Fruit fly (Drosophila melanogaster) whole organism, prepupa: ENCODE measurements around the gene CG11768.

Source experiments
- Blimp-1 ChIP-seq: fragments of 200-800 bp; sonication (Bioruptor generic); optimal IDR thresholded peaks from 3 replicates; lab custom pipeline; 2017; ENCODE audit warnings: missing biosample characterization, missing genetic modification characterization, mild to moderate bottlenecking, moderate library complexity, missing genetic modification reagents
- CG10631 ChIP-seq: fragments of 200-800 bp; sonication (Bioruptor generic); optimal IDR thresholded peaks from 2 replicates; lab custom pipeline; 2016; ENCODE audit warnings: missing biosample characterization, missing genetic modification characterization
- CG10669 ChIP-seq: fragments of 200-800 bp; sonication (Bioruptor generic); optimal IDR thresholded peaks from 3 replicates; lab custom pipeline; 2018; ENCODE audit warnings: missing biosample characterization, mild to moderate bottlenecking, missing genetic modification characterization, moderate library complexity
- CG11294 ChIP-seq: fragments of 200-800 bp; sonication (Bioruptor generic); IDR thresholded peaks from 2 replicates; pipeline ENCODE4 v1.3.6; 2022; ENCODE audit warnings: missing biosample characterization, missing genetic modification characterization
- CG11902 ChIP-seq: fragments of 200-800 bp; sonication (Bioruptor generic); optimal IDR thresholded peaks from 3 replicates; lab custom pipeline; 2016; ENCODE audit warnings: missing biosample characterization, missing genetic modification characterization
- CG15336 ChIP-seq: fragments of 200-800 bp; sonication (Bioruptor generic); IDR thresholded peaks from 2 replicates; pipeline ENCODE4 v1.3.6; 2022; ENCODE audit warnings: missing biosample characterization, missing genetic modification characterization
- CG1621 ChIP-seq: fragments of 200-800 bp; sonication (Bioruptor generic); optimal IDR thresholded peaks from 3 replicates; lab custom pipeline; 2018; ENCODE audit warnings: missing biosample characterization, mild to moderate bottlenecking, missing genetic modification characterization
- CG16779 ChIP-seq: fragments of 200-800 bp; sonication (Bioruptor generic); optimal IDR thresholded peaks from 3 replicates; lab custom pipeline; 2017; ENCODE audit warnings: missing biosample characterization, mild to moderate bottlenecking, missing genetic modification characterization
- CG3032 ChIP-seq: fragments of 200-800 bp; optimal IDR thresholded peaks from 2 replicates; lab custom pipeline; 2019; ENCODE audit warnings: missing biosample characterization, mild to moderate bottlenecking, missing genetic modification characterization, moderate library complexity
- CG31627 ChIP-seq: fragments of 200-800 bp; sonication (Bioruptor generic); optimal IDR thresholded peaks from 3 replicates; lab custom pipeline; 2016; ENCODE audit warnings: missing biosample characterization, missing genetic modification characterization
- CG32006 ChIP-seq: fragments of 200-800 bp; sonication (Bioruptor generic); optimal IDR thresholded peaks from 3 replicates; lab custom pipeline; 2017; ENCODE audit warnings: missing biosample characterization, mild to moderate bottlenecking, missing genetic modification characterization
- CG34406 ChIP-seq: fragments of 200-800 bp; sonication (Bioruptor generic); optimal IDR thresholded peaks from 3 replicates; lab custom pipeline; 2016; ENCODE audit warnings: missing biosample characterization, missing genetic modification characterization
- CG4318 ChIP-seq: fragments of 200-800 bp; sonication (Bioruptor generic); optimal IDR thresholded peaks from 3 replicates; lab custom pipeline; 2017; ENCODE audit warnings: missing biosample characterization, mild to moderate bottlenecking, missing genetic modification characterization
- CG6276 ChIP-seq: fragments of 200-800 bp; sonication (Bioruptor generic); optimal IDR thresholded peaks from 2 replicates; lab custom pipeline; 2017; ENCODE audit warnings: missing biosample characterization, mild to moderate bottlenecking, missing genetic modification characterization
- CG6792 ChIP-seq: fragments of 200-800 bp; sonication (Bioruptor generic); optimal IDR thresholded peaks from 3 replicates; lab custom pipeline; 2016; ENCODE audit warnings: missing biosample characterization, missing genetic modification characterization
- CG6854 ChIP-seq: fragments of 200-800 bp; sonication (Bioruptor generic); optimal IDR thresholded peaks from 2 replicates; lab custom pipeline; 2017; ENCODE audit warnings: missing biosample characterization, mild to moderate bottlenecking, missing genetic modification characterization
- CG7368 ChIP-seq: fragments of 200-800 bp; sonication (Bioruptor generic); optimal IDR thresholded peaks from 3 replicates; lab custom pipeline; 2016; ENCODE audit warnings: missing biosample characterization, missing genetic modification characterization
- CG8119 ChIP-seq: fragments of 200-800 bp; sonication (Bioruptor generic); IDR thresholded peaks from 3 replicates; pipeline ENCODE4 v1.3.6; 2022; ENCODE audit warnings: missing biosample characterization, missing genetic modification characterization
- CG8632 ChIP-seq: fragments of 200-800 bp; sonication (Bioruptor generic); optimal IDR thresholded peaks from 3 replicates; lab custom pipeline; 2016; ENCODE audit warnings: missing biosample characterization, missing genetic modification characterization
- Eip75B ChIP-seq: fragments of 200-800 bp; sonication (Bioruptor generic); optimal IDR thresholded peaks from 3 replicates; lab custom pipeline; 2016; ENCODE audit warnings: missing biosample characterization, missing genetic modification characterization
- Eip78C ChIP-seq: fragments of 200-800 bp; sonication (Bioruptor generic); peaks from one replicate; lab custom pipeline; 2016; ENCODE audit warnings: missing biosample characterization, missing genetic modification characterization
- Eip93F ChIP-seq: fragments of 200-800 bp; sonication (Bioruptor generic); optimal IDR thresholded peaks from 2 replicates; lab custom pipeline; 2016; ENCODE audit warnings: missing biosample characterization, mild to moderate bottlenecking, missing genetic modification characterization
- Ets21C ChIP-seq: fragments of 200-800 bp; sonication (Bioruptor generic); optimal IDR thresholded peaks from 3 replicates; lab custom pipeline; 2016; ENCODE audit warnings: missing biosample characterization, missing genetic modification characterization
- Ets96B ChIP-seq: fragments of 200-800 bp; optimal IDR thresholded peaks from 2 replicates; lab custom pipeline; 2019; ENCODE audit warnings: missing biosample characterization, mild to moderate bottlenecking, missing genetic modification characterization, moderate library complexity
- Hr38 ChIP-seq: sonication (Bioruptor generic); optimal IDR thresholded peaks from 2 replicates; lab custom pipeline; 2016; ENCODE audit warnings: missing biosample characterization, missing genetic modification characterization
- Lpt ChIP-seq: fragments of 200-800 bp; sonication (Bioruptor generic); optimal IDR thresholded peaks from 3 replicates; lab custom pipeline; 2016; ENCODE audit warnings: missing biosample characterization, missing genetic modification characterization
- Sox102F ChIP-seq: fragments of 200-800 bp; sonication (Bioruptor generic); optimal IDR thresholded peaks from 2 replicates; lab custom pipeline; 2016; ENCODE audit warnings: missing biosample characterization, mild to moderate bottlenecking, missing genetic modification characterization
- Sox14 ChIP-seq: fragments of 200-800 bp; sonication (Bioruptor generic); optimal IDR thresholded peaks from 3 replicates; lab custom pipeline; 2016; ENCODE audit warnings: missing biosample characterization, missing genetic modification characterization
- Sox15 ChIP-seq: fragments of 200-800 bp; sonication (Bioruptor generic); optimal IDR thresholded peaks from 3 replicates; lab custom pipeline; 2016; ENCODE audit warnings: missing biosample characterization, missing genetic modification characterization
- achi ChIP-seq: fragments of 200-800 bp; sonication (Bioruptor generic); optimal IDR thresholded peaks from 3 replicates; lab custom pipeline; 2016; ENCODE audit warnings: missing biosample characterization, missing genetic modification characterization
- acj6 ChIP-seq: fragments of 200-800 bp; sonication (Bioruptor generic); optimal IDR thresholded peaks from 3 replicates; lab custom pipeline; 2016; ENCODE audit warnings: missing biosample characterization, missing genetic modification characterization
- cyc ChIP-seq: fragments of 200-800 bp; sonication (Bioruptor generic); optimal IDR thresholded peaks from 3 replicates; lab custom pipeline; 2016; ENCODE audit warnings: missing biosample characterization, missing genetic modification characterization
- dac ChIP-seq: fragments of 200-800 bp; sonication (Bioruptor generic); optimal IDR thresholded peaks from 2 replicates; lab custom pipeline; 2017; ENCODE audit warnings: missing biosample characterization, mild to moderate bottlenecking, missing genetic modification characterization
- esn ChIP-seq: fragments of 200-800 bp; sonication (Bioruptor generic); optimal IDR thresholded peaks from 2 replicates; lab custom pipeline; 2016; ENCODE audit warnings: missing biosample characterization, mild to moderate bottlenecking, missing genetic modification characterization, moderate library complexity
- fd59A ChIP-seq: fragments of 200-800 bp; sonication (Bioruptor generic); optimal IDR thresholded peaks from 2 replicates; lab custom pipeline; 2017; ENCODE audit warnings: missing biosample characterization, mild to moderate bottlenecking, missing genetic modification characterization, missing genetic modification reagents
- fd85E ChIP-seq: fragments of 200-800 bp; sonication (Bioruptor generic); optimal IDR thresholded peaks from 3 replicates; lab custom pipeline; 2016; ENCODE audit warnings: missing biosample characterization, missing genetic modification characterization
- fkh ChIP-seq: fragments of 200-800 bp; sonication (Bioruptor generic); optimal IDR thresholded peaks from 3 replicates; lab custom pipeline; 2017; ENCODE audit warnings: missing biosample characterization, mild to moderate bottlenecking, missing genetic modification characterization, moderate library complexity
- lz ChIP-seq: fragments of 200-800 bp; sonication (Bioruptor generic); optimal IDR thresholded peaks from 3 replicates; lab custom pipeline; 2016; ENCODE audit warnings: missing biosample characterization, missing genetic modification characterization
- net ChIP-seq: fragments of 200-800 bp; sonication (Bioruptor generic); optimal IDR thresholded peaks from 3 replicates; lab custom pipeline; 2016; ENCODE audit warnings: missing biosample characterization, missing genetic modification characterization
- salr ChIP-seq, 2 experiments: fragments of 200-800 bp; sonication (Bioruptor generic); optimal IDR thresholded peaks; 3 replicates each; lab custom pipeline; 2016 to 2018; ENCODE audit warnings: missing biosample characterization in 2 of 2, missing genetic modification characterization in 2 of 2, mild to moderate bottlenecking in 1 of 2
- spab ChIP-seq: fragments of 200-800 bp; sonication (Bioruptor generic); optimal IDR thresholded peaks from 2 replicates; lab custom pipeline; 2017; ENCODE audit warnings: missing biosample characterization, mild to moderate bottlenecking, missing genetic modification characterization, missing genetic modification reagents
- ss ChIP-seq, 2 experiments: fragments of 200-800 bp; sonication (Bioruptor generic); optimal IDR thresholded peaks; 2 replicates in 1 of 2; 3 replicates in 1 of 2; lab custom pipeline; 2017 to 2018; ENCODE audit warnings: mild to moderate bottlenecking in 2 of 2, missing biosample characterization in 2 of 2, missing genetic modification characterization in 2 of 2, moderate library complexity in 1 of 2
- svp ChIP-seq: fragments of 200-800 bp; sonication (Bioruptor generic); peaks from one replicate; lab custom pipeline; 2016; ENCODE audit warnings: missing biosample characterization, missing genetic modification characterization
- topi ChIP-seq: fragments of 200-800 bp; sonication (Bioruptor generic); optimal IDR thresholded peaks from 3 replicates; lab custom pipeline; 2016; ENCODE audit warnings: missing biosample characterization, missing genetic modification characterization
- vri ChIP-seq: fragments of 200-800 bp; sonication (Bioruptor generic); optimal IDR thresholded peaks from 3 replicates; lab custom pipeline; 2016; ENCODE audit warnings: missing biosample characterization, mild to moderate bottlenecking, missing genetic modification characterization

The CG11768 gene

dm6 chr3R:8810397-8811184, 42.6 kb upstream of the CG11768 start (continued):
- no peak for TF ChIP-seq CG4318 (GFP tag; lab: Kevin White, UChicago)
- TF ChIP-seq lz (GFP tag; lab: Kevin White, UChicago): no peak
- peak; percentile 50; the same call in 1 of the 2 replicates for TF ChIP-seq CG11294 (GFP tag; lab: Robert Waterston, UW)
- TF ChIP-seq CG32006: peak; percentile 38
- no peak for TF ChIP-seq dac (GFP tag; lab: Kevin White, UChicago)
- TF ChIP-seq CG31627 (GFP tag; lab: Kevin White, UChicago): no peak
- no peak for TF ChIP-seq topi (GFP tag; lab: Kevin White, UChicago)
- peak; percentile 65 for TF ChIP-seq CG10669 (GFP tag; lab: Kevin White, UChicago)
- TF ChIP-seq CG1621 (tag; lab: Kevin White, UChicago): peak; percentile 47
- peak; percentile 85 for TF ChIP-seq CG6276 (GFP tag; lab: Kevin White, UChicago)
- peak; percentile 55 to 78 for TF ChIP-seq ss (GFP tag; optimal IDR thresholded peaks at IDR 0.05; lab: Kevin White, UChicago)
- peak; percentile 52 for TF ChIP-seq Lpt
- no peak for TF ChIP-seq fd85E (GFP tag; lab: Kevin White, UChicago)
- TF ChIP-seq CG11902: no peak
- no peak for TF ChIP-seq cyc (GFP tag; lab: Kevin White, UChicago)
- TF ChIP-seq Hr38: no peak
- peak; percentile 61 for TF ChIP-seq spab (GFP tag; lab: Kevin White, UChicago)
- no peak for TF ChIP-seq Sox15 (GFP tag; lab: Kevin White, UChicago)
- TF ChIP-seq Sox102F (GFP tag; lab: Kevin White, UChicago): peak; percentile 62
- peak; percentile 19 for TF ChIP-seq Eip75B
- TF ChIP-seq Eip93F: no peak
- TF ChIP-seq CG3032 (tag; lab: Kevin White, UChicago): peak; percentile 83
- no peak for TF ChIP-seq Blimp-1
- peak in 1 of 2 experiments; percentile 34 for TF ChIP-seq salr (GFP tag; optimal IDR thresholded peaks at IDR 0.05; lab: Kevin White, UChicago)
- TF ChIP-seq, all 60 proteins: peak for 39

- peak; percentile 94 for TF ChIP-seq svp (GFP tag; lab: Kevin White, UChicago)
- no peak for TF ChIP-seq CG16779 (tag; lab: Kevin White, UChicago)
- TF ChIP-seq esn (GFP tag; lab: Kevin White, UChicago): no peak
- no peak for TF ChIP-seq CG7368 (GFP tag; lab: Kevin White, UChicago)
- TF ChIP-seq Ets96B (tag; lab: Kevin White, UChicago): no peak
- TF ChIP-seq CG3032 (tag; lab: Kevin White, UChicago): no peak
- TF ChIP-seq Ets21C (GFP tag; lab: Kevin White, UChicago): no peak
- no peak for TF ChIP-seq dac (GFP tag; lab: Kevin White, UChicago)
- TF ChIP-seq topi (GFP tag; lab: Kevin White, UChicago): no peak
- no peak for TF ChIP-seq CG6854 (GFP tag; lab: Kevin White, UChicago)
- peak; percentile 12 for TF ChIP-seq vri (GFP tag; lab: Kevin White, UChicago)
- TF ChIP-seq, all 60 proteins: peak for 2
Measured at dm6 chr3R:8809712-8810111, 41.7 kb upstream of the CG11768 start.

- TF ChIP-seq fd59A (GFP tag; lab: Kevin White, UChicago): peak; percentile 50
- peak; percentile 31; the same call in 1 of the 2 replicates for TF ChIP-seq CG15336 (GFP tag; lab: Robert Waterston, UW)
- TF ChIP-seq Eip75B: peak; percentile 66
- TF ChIP-seq CG6276 (GFP tag; lab: Kevin White, UChicago): no peak
- TF ChIP-seq acj6 (GFP tag; lab: Kevin White, UChicago): peak; percentile 59
- TF ChIP-seq CG6792 (GFP tag; lab: Kevin White, UChicago): peak; percentile 57
- TF ChIP-seq fkh: peak; percentile 18
- TF ChIP-seq CG34406 (GFP tag; lab: Kevin White, UChicago): peak; percentile 57
- TF ChIP-seq ss (GFP tag; optimal IDR thresholded peaks at IDR 0.05; lab: Kevin White, UChicago): peak; percentile 13 to 65
- peak; percentile 40 for TF ChIP-seq Sox15 (GFP tag; lab: Kevin White, UChicago)
- TF ChIP-seq topi (GFP tag; lab: Kevin White, UChicago): peak; percentile 67
- TF ChIP-seq CG11294 (GFP tag; lab: Robert Waterston, UW): no peak
- peak; percentile 56 for TF ChIP-seq CG10631 (GFP tag; lab: Kevin White, UChicago)
- TF ChIP-seq achi: peak; percentile 60
- TF ChIP-seq fd85E (GFP tag; lab: Kevin White, UChicago): no peak
- TF ChIP-seq net (GFP tag; lab: Kevin White, UChicago): peak; percentile 28
- peak; percentile 38 for TF ChIP-seq Ets21C (GFP tag; lab: Kevin White, UChicago)
- peak; percentile 51 for TF ChIP-seq cyc (GFP tag; lab: Kevin White, UChicago)
- TF ChIP-seq CG4318 (GFP tag; lab: Kevin White, UChicago): no peak
- peak; percentile 45 for TF ChIP-seq Sox14 (GFP tag; lab: Kevin White, UChicago)
- no peak for TF ChIP-seq CG8119 (GFP tag; lab: Robert Waterston, UW)
- TF ChIP-seq esn (GFP tag; lab: Kevin White, UChicago): peak; percentile 80
- TF ChIP-seq Eip78C: peak; percentile 87
- peak; percentile 62 for TF ChIP-seq CG8632 (GFP tag; lab: Kevin White, UChicago)
Measured at dm6 chr3R:8808518-8808921, 40.5 kb upstream of the CG11768 start.
